Fruit fly (Drosophila melanogaster): ENCODE measurements around the gene Sfp24Bb.
A peak's percentile ranks its signal among the peaks of the same experiment; 100 is the strongest.

Gene Sfp24Bb

dm6 chr2L:3647521-3648172 is 21.9 kb downstream of the Sfp24Bb start (continued):
- TF ChIP-seq Myb (GFP tag; optimal IDR thresholded peaks at IDR 0.05) (no peak), insv (GFP tag; optimal IDR thresholded peaks at IDR 0.05) (no peak), CoRest (tag; optimal IDR thresholded peaks at IDR 0.05) (peak; percentile 5), CG3065 (GFP tag; optimal IDR thresholded peaks at IDR 0.05) (no peak), CG17912 (GFP tag; optimal IDR thresholded peaks at IDR 0.05) (peak; percentile 37), danr (GFP tag; IDR thresholded peaks at IDR 0.05) (no peak), wor (GFP tag; IDR thresholded peaks at IDR 0.05) (no peak), Fer2 (tag; optimal IDR thresholded peaks at IDR 0.05) (no peak), Bgb (GFP tag; IDR thresholded peaks at IDR 0.05; ENCODE audit: partially characterized antibody) (no peak), CG10366 (GFP tag; IDR thresholded peaks at IDR 0.05) (no peak), Dip2 (GFP tag; IDR thresholded peaks at IDR 0.05) (no peak), CG4360 (GFP tag; IDR thresholded peaks at IDR 0.05) (peak; percentile 41), CG17829 (tag; optimal IDR thresholded peaks at IDR 0.05) (no peak), lbe (GFP tag; optimal IDR thresholded peaks at IDR 0.05) (peak; percentile 16), C15 (GFP tag; IDR thresholded peaks at IDR 0.05) (no peak), wdn (GFP tag; IDR thresholded peaks at IDR 0.05) (no peak), Nf-YA (GFP tag; IDR thresholded peaks at IDR 0.05) (no peak), fd64A (GFP tag; optimal IDR thresholded peaks at IDR 0.05) (peak; percentile 21), Rx (GFP tag; IDR thresholded peaks at IDR 0.05) (no peak), so (GFP tag; IDR thresholded peaks at IDR 0.05) (0 out of 3 replicates have a peak, but pooled peaks have one; percentile 12), ara (GFP tag; IDR thresholded peaks at IDR 0.05) (no peak), Fer1 (GFP tag; optimal IDR thresholded peaks at IDR 0.05) (no peak), CG10431 (GFP tag; optimal IDR thresholded peaks at IDR 0.05) (peak; percentile 43), D19B (GFP tag; optimal IDR thresholded peaks at IDR 0.05) (no peak), CG8089 (GFP tag; optimal IDR thresholded peaks at IDR 0.05) (no peak), CG8944 (GFP tag; optimal IDR thresholded peaks at IDR 0.05) (no peak), Sry-β (GFP tag; optimal IDR thresholded peaks at IDR 0.05) (no peak), CG4854 (GFP tag; optimal IDR thresholded peaks at IDR 0.05) (no peak), corto (GFP tag; optimal IDR thresholded peaks at IDR 0.05) (no peak), eyg (GFP tag; optimal IDR thresholded peaks at IDR 0.05) (no peak), inv (GFP tag; IDR thresholded peaks at IDR 0.05; ENCODE audit: partially characterized antibody) (no peak), D19A (tag; optimal IDR thresholded peaks at IDR 0.05) (no peak), CG13424 (tag; optimal IDR thresholded peaks at IDR 0.05) (no peak), hbn (GFP tag; IDR thresholded peaks at IDR 0.05; ENCODE audit: partially characterized antibody) (no peak), CG9797 (GFP tag; optimal IDR thresholded peaks at IDR 0.05) (no peak), CG18599 (GFP tag; optimal IDR thresholded peaks at IDR 0.05) (no peak), CG11696 (GFP tag; IDR thresholded peaks at IDR 0.05) (no peak), CG12071 (GFP tag; optimal IDR thresholded peaks at IDR 0.05) (no peak), Spps (tag; optimal IDR thresholded peaks at IDR 0.05) (no peak), br (optimal IDR thresholded peaks at IDR 0.05) (no peak), sug (tag; optimal IDR thresholded peaks at IDR 0.05) (no peak), CG11695 (GFP tag; IDR thresholded peaks at IDR 0.05) (no peak), odd (GFP tag; optimal IDR thresholded peaks at IDR 0.05) (no peak), org-1 (GFP tag; optimal IDR thresholded peaks at IDR 0.05) (peak; percentile 16), CG12769 (tag; optimal IDR thresholded peaks at IDR 0.05) (no peak), CG11456 (GFP tag; IDR thresholded peaks at IDR 0.05) (no peak), CG4617 (GFP tag; optimal IDR thresholded peaks at IDR 0.05; ENCODE audit: borderline replicate concordance) (no peak), ase (GFP tag; IDR thresholded peaks at IDR 0.05) (no peak), CkIIα-i1 (GFP tag; IDR thresholded peaks at IDR 0.05) (no peak), CG10959 (GFP tag; IDR thresholded peaks at IDR 0.05) (no peak), Asciz (GFP tag; optimal IDR thresholded peaks at IDR 0.05) (peak; percentile 54)

Measured in whole organism, embryonic.